Fruit fly (Drosophila melanogaster): Measurements from ENCODE around the gene ben.

- TF ChIP-seq ttk (optimal IDR thresholded peaks at IDR 0.05) (no peak), psq (optimal IDR thresholded peaks at IDR 0.05) (no peak), Myc (optimal IDR thresholded peaks at IDR 0.05) (no peak), Sin3A (optimal IDR thresholded peaks at IDR 0.05) (no peak), h (optimal IDR thresholded peaks at IDR 0.05) (no peak), insv (optimal IDR thresholded peaks at IDR 0.05) (no peak)
Measured at dm6 chrX:13972402-13972994, 23.6 kb upstream of the ben start.
